Fruit fly (Drosophila melanogaster) whole organism, embryonic: ENCODE data around the gene Usp30.

Experiments
- Awh ChIP-seq: fragments of 200-800 bp; sonication (Bioruptor generic); IDR thresholded peaks from 2 replicates; pipeline ENCODE4, ENCODE4 v1.3.6; 2022; ENCODE audit warnings: missing biosample characterization, missing genetic modification characterization
- CG12155 ChIP-seq: fragments of 200-800 bp; sonication (Bioruptor generic); optimal IDR thresholded peaks from 3 replicates; lab custom pipeline; 2016; ENCODE audit warnings: missing biosample characterization, missing genetic modification characterization
- CG13123 ChIP-seq: fragments of 200-800 bp; sonication (Bioruptor generic); optimal IDR thresholded peaks from 2 replicates; lab custom pipeline; 2016; ENCODE audit warnings: missing biosample characterization, missing genetic modification characterization
- CG14710 ChIP-seq: fragments of 200-800 bp; sonication (Bioruptor generic); optimal IDR thresholded peaks from 3 replicates; lab custom pipeline; 2019; ENCODE audit warnings: missing biosample characterization, mild to moderate bottlenecking, missing genetic modification characterization, moderate library complexity
- CG1529 ChIP-seq: fragments of 200-800 bp; sonication (Bioruptor generic); optimal IDR thresholded peaks from 3 replicates; lab custom pipeline; 2018; ENCODE audit warnings: missing biosample characterization, missing genetic modification characterization
- CG15696 ChIP-seq: fragments of 200-800 bp; sonication (Bioruptor generic); optimal IDR thresholded peaks from 2 replicates; lab custom pipeline; 2019; ENCODE audit warnings: missing biosample characterization, mild to moderate bottlenecking, missing genetic modification characterization, moderate library complexity
- CG1602 ChIP-seq: fragments of 200-800 bp; sonication (Bioruptor generic); optimal IDR thresholded peaks from 3 replicates; lab custom pipeline; 2016; ENCODE audit warnings: missing biosample characterization, missing genetic modification characterization
- CG1792 ChIP-seq: fragments of 200-800 bp; sonication (Bioruptor generic); optimal IDR thresholded peaks from 2 replicates; lab custom pipeline; 2016; ENCODE audit warnings: missing biosample characterization, missing genetic modification characterization
- CG18476 ChIP-seq: fragments of 200-800 bp; sonication (Bioruptor generic); optimal IDR thresholded peaks from 2 replicates; lab custom pipeline; 2016; ENCODE audit warnings: missing biosample characterization, mild to moderate bottlenecking, missing genetic modification characterization
- CG18619 ChIP-seq: fragments of 200-800 bp; sonication (Bioruptor generic); optimal IDR thresholded peaks from 3 replicates; lab custom pipeline; 2017; ENCODE audit warnings: missing biosample characterization, mild to moderate bottlenecking, missing genetic modification characterization
- CG2116 ChIP-seq: fragments of 200-800 bp; sonication (Bioruptor generic); optimal IDR thresholded peaks from 3 replicates; lab custom pipeline; 2018; ENCODE audit warnings: missing biosample characterization, mild to moderate bottlenecking, missing genetic modification characterization
- CG2875 ChIP-seq: fragments of 200-800 bp; sonication (Bioruptor generic); optimal IDR thresholded peaks from 2 replicates; lab custom pipeline; 2017; ENCODE audit warnings: missing biosample characterization, mild to moderate bottlenecking, missing genetic modification characterization, missing genetic modification reagents
- CG3726 ChIP-seq: fragments of 200-800 bp; sonication (Bioruptor generic); IDR thresholded peaks from 3 replicates; pipeline ENCODE4, ENCODE4 v1.3.6; 2022; ENCODE audit warnings: missing biosample characterization, missing genetic modification characterization
- CG4707 ChIP-seq: fragments of 200-800 bp; sonication (Bioruptor generic); optimal IDR thresholded peaks from 2 replicates; lab custom pipeline; 2018; ENCODE audit warnings: missing biosample characterization, mild to moderate bottlenecking, missing genetic modification characterization, moderate library complexity
- CG6683 ChIP-seq: fragments of 200-800 bp; sonication (Bioruptor generic); optimal IDR thresholded peaks from 2 replicates; lab custom pipeline; 2017; ENCODE audit warnings: missing biosample characterization, mild to moderate bottlenecking, missing genetic modification characterization, missing genetic modification reagents
- CG6689 ChIP-seq: fragments of 200-800 bp; sonication (Bioruptor generic); IDR thresholded peaks from 2 replicates; pipeline ENCODE4 v1.3.6; 2022; ENCODE audit warnings: missing biosample characterization, missing genetic modification characterization
- CG8089 ChIP-seq: fragments of 200-800 bp; sonication (Bioruptor generic); optimal IDR thresholded peaks from 3 replicates; lab custom pipeline; 2016; ENCODE audit warnings: missing biosample characterization, missing genetic modification characterization
- CG8765 ChIP-seq: fragments of 200-800 bp; sonication (Bioruptor generic); IDR thresholded peaks from 2 replicates; pipeline ENCODE4 v1.3.6; 2022; ENCODE audit warnings: missing biosample characterization, missing genetic modification characterization
- CG9215 ChIP-seq: fragments of 200-800 bp; sonication (Bioruptor generic); IDR thresholded peaks from 2 replicates; pipeline ENCODE4 v1.3.6; 2022; ENCODE audit warnings: missing biosample characterization, missing genetic modification characterization
- CG9817 ChIP-seq: fragments of 200-800 bp; sonication (Bioruptor generic); optimal IDR thresholded peaks from 2 replicates; lab custom pipeline; 2018; ENCODE audit warnings: missing biosample characterization, mild to moderate bottlenecking, missing genetic modification characterization, moderate library complexity
- Dp ChIP-seq: fragments of 200-800 bp; sonication (Bioruptor generic); optimal IDR thresholded peaks from 2 replicates; lab custom pipeline; 2018; ENCODE audit warnings: missing biosample characterization, mild to moderate bottlenecking, missing genetic modification characterization, moderate library complexity
- Hr78 ChIP-seq, 2 experiments: fragments of 200-800 bp in 1 of 2; fragments of >200 bp in 1 of 2; sonication (Bioruptor generic) in 1 of 2; optimal IDR thresholded peaks; 2 replicates each; lab custom pipeline; 2017 to 2019; ENCODE audit warnings: missing biosample characterization in 2 of 2, missing genetic modification characterization in 2 of 2, mild to moderate bottlenecking in 1 of 2, moderate library complexity in 1 of 2
- Myb ChIP-seq: fragments of 200-800 bp; sonication (Bioruptor generic); optimal IDR thresholded peaks from 2 replicates; lab custom pipeline; 2016; ENCODE audit warnings: missing biosample characterization, missing genetic modification characterization
- NC2β ChIP-seq: fragments of 200-800 bp; sonication (Bioruptor generic); optimal IDR thresholded peaks from 2 replicates; lab custom pipeline; 2016; ENCODE audit warnings: missing biosample characterization, missing genetic modification characterization
- Nf-YC ChIP-seq: fragments of 200-800 bp; optimal IDR thresholded peaks from 3 replicates; lab custom pipeline; 2019; ENCODE audit warnings: missing biosample characterization, mild to moderate bottlenecking, missing genetic modification characterization, moderate library complexity
- Side ChIP-seq: fragments of 200-800 bp; sonication (Bioruptor generic); optimal IDR thresholded peaks from 2 replicates; lab custom pipeline; 2016; ENCODE audit warnings: missing biosample characterization, missing genetic modification characterization
- Spps ChIP-seq: fragments of 200-800 bp; sonication (Bioruptor generic); optimal IDR thresholded peaks from 2 replicates; lab custom pipeline; 2018; ENCODE audit warnings: missing biosample characterization, mild to moderate bottlenecking, missing genetic modification characterization
- ase ChIP-seq: fragments of 200-800 bp; sonication (Bioruptor generic); IDR thresholded peaks from 3 replicates; pipeline ENCODE4 v1.3.6; 2022; ENCODE audit warnings: missing biosample characterization, missing genetic modification characterization
- ash1 ChIP-seq: fragments of 200-800 bp; sonication (Bioruptor generic); optimal IDR thresholded peaks from 2 replicates; lab custom pipeline; 2018; ENCODE audit warnings: missing biosample characterization, mild to moderate bottlenecking, missing genetic modification characterization
- ato ChIP-seq: fragments of 200-800 bp; sonication (Bioruptor generic); IDR thresholded peaks from 2 replicates; pipeline ENCODE4 v1.3.6; 2022; ENCODE audit warnings: missing biosample characterization, missing genetic modification characterization; ENCODE audit not compliant: partially characterized antibody
- bbx ChIP-seq: fragments of 200-800 bp; sonication (Bioruptor generic); IDR thresholded peaks from 2 replicates; pipeline ENCODE4 v1.3.6; 2022; ENCODE audit warnings: missing biosample characterization, missing genetic modification characterization; ENCODE audit not compliant: partially characterized antibody
- danr ChIP-seq: fragments of 200-800 bp; sonication (Bioruptor generic); IDR thresholded peaks from 2 replicates; pipeline ENCODE4 v1.3.6; 2022; ENCODE audit warnings: missing biosample characterization, missing genetic modification characterization
- dmrt11E ChIP-seq: fragments of 200-800 bp; sonication (Bioruptor generic); optimal IDR thresholded peaks from 3 replicates; lab custom pipeline; 2018; ENCODE audit warnings: missing biosample characterization, mild to moderate bottlenecking, missing genetic modification characterization, moderate library complexity
- eve ChIP-seq, 2 experiments: fragments of >200 bp; optimal IDR thresholded peaks; 2 replicates each; lab custom pipeline; 2017; ENCODE audit warnings: missing biosample characterization in 2 of 2, missing genetic modification characterization in 2 of 2
- fru ChIP-seq: fragments of >200 bp; optimal IDR thresholded peaks from 2 replicates; lab custom pipeline; 2017
- gce ChIP-seq: fragments of 200-800 bp; sonication (Bioruptor generic); IDR thresholded peaks from 3 replicates; pipeline ENCODE4 v1.3.6; 2022; ENCODE audit warnings: missing biosample characterization, missing genetic modification characterization
- gcm ChIP-seq: fragments of 200-800 bp; sonication (Bioruptor generic); optimal IDR thresholded peaks from 2 replicates; lab custom pipeline; 2019; ENCODE audit warnings: missing biosample characterization, mild to moderate bottlenecking, missing genetic modification characterization, moderate library complexity
- lab ChIP-seq: fragments of 200-800 bp; sonication (Bioruptor generic); optimal IDR thresholded peaks from 3 replicates; lab custom pipeline; 2017; ENCODE audit warnings: missing biosample characterization, missing genetic modification characterization, mild to moderate bottlenecking, moderate library complexity, missing genetic modification reagents
- org-1 ChIP-seq: fragments of 200-800 bp; sonication (Bioruptor generic); optimal IDR thresholded peaks from 2 replicates; lab custom pipeline; 2017; ENCODE audit warnings: missing biosample characterization, missing genetic modification characterization
- p53 ChIP-seq: fragments of 200-800 bp; sonication (Bioruptor generic); optimal IDR thresholded peaks from 2 replicates; lab custom pipeline; 2016; ENCODE audit warnings: missing biosample characterization, missing genetic modification characterization
- repo ChIP-seq: fragments of 200-800 bp; sonication (Bioruptor generic); optimal IDR thresholded peaks from 2 replicates; lab custom pipeline; 2016; ENCODE audit warnings: missing biosample characterization, missing genetic modification characterization
- slbo ChIP-seq: fragments of 200-800 bp; sonication (Bioruptor generic); IDR thresholded peaks from 2 replicates; pipeline ENCODE4 v1.3.6; 2022; ENCODE audit warnings: missing biosample characterization, missing genetic modification characterization
- slp2 ChIP-seq: fragments of 200-800 bp; sonication (Bioruptor generic); optimal IDR thresholded peaks from 2 replicates; lab custom pipeline; 2016; ENCODE audit warnings: missing biosample characterization, missing genetic modification characterization
- sna ChIP-seq: fragments of 200-800 bp; sonication (Bioruptor generic); IDR thresholded peaks from 2 replicates; pipeline ENCODE4 v1.3.6; 2022; ENCODE audit warnings: missing biosample characterization, missing genetic modification characterization; ENCODE audit not compliant: partially characterized antibody
- sqz ChIP-seq: fragments of 200-800 bp; sonication (Bioruptor generic); optimal IDR thresholded peaks from 3 replicates; lab custom pipeline; 2018; ENCODE audit warnings: missing biosample characterization, mild to moderate bottlenecking, missing genetic modification characterization
- tap ChIP-seq: fragments of 200-800 bp; optimal IDR thresholded peaks from 3 replicates; lab custom pipeline; 2019; ENCODE audit warnings: missing biosample characterization, mild to moderate bottlenecking, missing genetic modification characterization, moderate library complexity
- toy ChIP-seq: fragments of 200-800 bp; sonication (Bioruptor generic); IDR thresholded peaks from 2 replicates; pipeline ENCODE4 v1.3.6; 2022; ENCODE audit warnings: missing biosample characterization, missing genetic modification characterization
- tup ChIP-seq: fragments of 200-800 bp; sonication (Bioruptor generic); optimal IDR thresholded peaks from 2 replicates; lab custom pipeline; 2016; ENCODE audit warnings: missing biosample characterization, mild to moderate bottlenecking, missing genetic modification characterization, moderate library complexity
- vfl ChIP-seq: fragments of 200-800 bp; sonication (Bioruptor generic); optimal IDR thresholded peaks from 2 replicates; lab custom pipeline; 2016; ENCODE audit warnings: missing biosample characterization, missing genetic modification characterization
- vvl ChIP-seq: fragments of 200-800 bp; sonication (Bioruptor generic); IDR thresholded peaks from 2 replicates; pipeline ENCODE4 v1.3.6; 2022; ENCODE audit warnings: missing biosample characterization, missing genetic modification characterization

The Usp30 gene

dm6 chrX:5891666-5892444 lies 12.3 kb upstream of the Usp30 start (continued):
- no peak for TF ChIP-seq CG6683 (GFP tag; lab: Kevin White, UChicago)
- TF ChIP-seq CG3726 (GFP tag; lab: Robert Waterston, UW) = no peak
- TF ChIP-seq vfl (GFP tag; lab: Kevin White, UChicago) = peak; percentile 29
- TF ChIP-seq CG13123 (GFP tag; lab: Kevin White, UChicago) = no peak
- peak; percentile 11 for TF ChIP-seq org-1 (GFP tag; lab: Kevin White, UChicago)
- peak; percentile 9 for TF ChIP-seq CG14710 (tag; lab: Kevin White, UChicago)
- TF ChIP-seq NC2β (GFP tag; lab: Kevin White, UChicago) = no peak
- TF ChIP-seq eve (GFP tag; optimal IDR thresholded peaks at IDR 0.05; lab: Kevin White, UChicago) = no peak
- TF ChIP-seq CG8089 (GFP tag; lab: Kevin White, UChicago) = no peak
- no peak for TF ChIP-seq toy
- no peak for TF ChIP-seq Awh (GFP tag; lab: Robert Waterston, UW)
- no peak for TF ChIP-seq sna
- no peak for TF ChIP-seq danr (GFP tag; lab: Robert Waterston, UW)
- no peak for TF ChIP-seq ato (GFP tag; lab: Robert Waterston, UW)
- TF ChIP-seq CG15696 (tag; lab: Kevin White, UChicago) = no peak
- TF ChIP-seq Dp (GFP tag; lab: Kevin White, UChicago) = no peak
- peak; percentile 66; the same call in 1 of the 2 replicates for TF ChIP-seq vvl (GFP tag; lab: Robert Waterston, UW)
- no peak for TF ChIP-seq tup (GFP tag; lab: Kevin White, UChicago)
- TF ChIP-seq CG9817 (tag; lab: Kevin White, UChicago) = peak; percentile 3
- peak; percentile 38 for TF ChIP-seq Myb (GFP tag; lab: Kevin White, UChicago)
- no peak for TF ChIP-seq CG2116 (GFP tag; lab: Kevin White, UChicago)
- 0 out of 2 replicates have a peak, but pooled peaks have one; percentile 22 for TF ChIP-seq CG9215 (GFP tag; lab: Robert Waterston, UW)
- no peak for TF ChIP-seq CG1529 (GFP tag; lab: Kevin White, UChicago)
- TF ChIP-seq fru (lab: Kevin White, UChicago) = no peak
- no peak for TF ChIP-seq gcm (GFP tag; lab: Kevin White, UChicago)
- no peak for TF ChIP-seq tap (tag; lab: Kevin White, UChicago)
- TF ChIP-seq slp2 (GFP tag; lab: Kevin White, UChicago) = no peak
- TF ChIP-seq CG1792 = peak; percentile 14
- peak; percentile 57 for TF ChIP-seq CG18619 (GFP tag; lab: Kevin White, UChicago)
- peak; percentile 63 for TF ChIP-seq lab (GFP tag; lab: Kevin White, UChicago)
- no peak for TF ChIP-seq repo (GFP tag; lab: Kevin White, UChicago)
- TF ChIP-seq CG2875 (GFP tag; lab: Kevin White, UChicago) = no peak
- TF ChIP-seq ase (GFP tag; lab: Robert Waterston, UW) = no peak
- no peak for TF ChIP-seq dmrt11E (tag; lab: Kevin White, UChicago)
- no peak for TF ChIP-seq CG6689
- no peak for TF ChIP-seq CG4707
- peak; percentile 13 for TF ChIP-seq sqz (GFP tag; lab: Kevin White, UChicago)
- TF ChIP-seq p53 (GFP tag; lab: Kevin White, UChicago) = no peak
- no peak for TF ChIP-seq ash1
- no peak for TF ChIP-seq bbx (GFP tag; lab: Robert Waterston, UW)
- TF ChIP-seq gce (GFP tag; lab: Robert Waterston, UW) = no peak
- TF ChIP-seq slbo (GFP tag; lab: Robert Waterston, UW) = peak; percentile 82
- TF ChIP-seq CG18476 (GFP tag; lab: Kevin White, UChicago) = no peak
- TF ChIP-seq CG12155 = peak; percentile 50
- no peak for TF ChIP-seq CG8765 (GFP tag; lab: Robert Waterston, UW)
- TF ChIP-seq Side (GFP tag; lab: Kevin White, UChicago) = peak; percentile 70
- TF ChIP-seq CG1602 (GFP tag; lab: Kevin White, UChicago) = no peak
- TF ChIP-seq Spps (tag; lab: Kevin White, UChicago) = no peak
- TF ChIP-seq Nf-YC (tag; lab: Kevin White, UChicago) = no peak
- TF ChIP-seq Hr78 (GFP tag; optimal IDR thresholded peaks at IDR 0.05; lab: Kevin White, UChicago) = no peak
